Fruit fly (Drosophila melanogaster) whole organism, pupa: ENCODE measurements around the gene heix.

Experiments
- CG12605 ChIP-seq: fragments of 200-800 bp; sonication (Bioruptor generic); IDR thresholded peaks from 2 replicates; pipeline ENCODE4 v1.3.6; 2022; ENCODE audit warnings: missing biosample characterization, missing genetic modification characterization
- CG15710 ChIP-seq: fragments of 200-800 bp; sonication (Bioruptor generic); optimal IDR thresholded peaks from 2 replicates; lab custom pipeline; 2018; ENCODE audit warnings: missing biosample characterization, mild to moderate bottlenecking, missing genetic modification characterization, moderate library complexity
- CG17806 ChIP-seq: fragments of 200-800 bp; sonication (Bioruptor generic); optimal IDR thresholded peaks from 2 replicates; lab custom pipeline; 2018; ENCODE audit warnings: missing biosample characterization, mild to moderate bottlenecking, missing genetic modification characterization, moderate library complexity
- CG32121 ChIP-seq: fragments of 200-800 bp; sonication (Bioruptor generic); IDR thresholded peaks from 2 replicates; pipeline ENCODE4 v1.3.6; 2022; ENCODE audit warnings: missing biosample characterization, missing genetic modification characterization
- D1 ChIP-seq: fragments of 200-800 bp; sonication (Bioruptor generic); optimal IDR thresholded peaks from 2 replicates; lab custom pipeline; 2018; ENCODE audit warnings: missing biosample characterization, mild to moderate bottlenecking, missing genetic modification characterization, moderate library complexity
- EcR ChIP-seq: fragments of 200-800 bp; sonication (Bioruptor generic); optimal IDR thresholded peaks from 3 replicates; lab custom pipeline; 2019; ENCODE audit warnings: missing biosample characterization, missing genetic modification characterization, mild to moderate bottlenecking, moderate library complexity, missing genetic modification reagents
- Ets98B ChIP-seq: fragments of 200-800 bp; sonication (Bioruptor generic); IDR thresholded peaks from 2 replicates; pipeline ENCODE4 v1.3.6; 2022; ENCODE audit warnings: missing biosample characterization, missing genetic modification characterization
- Pif1A ChIP-seq: fragments of 200-800 bp; sonication (Bioruptor generic); optimal IDR thresholded peaks from 3 replicates; lab custom pipeline; 2016; ENCODE audit warnings: missing biosample characterization, missing genetic modification characterization
- Pif1B ChIP-seq: fragments of 200-800 bp; sonication (Bioruptor generic); optimal IDR thresholded peaks from 3 replicates; lab custom pipeline; 2016; ENCODE audit warnings: missing biosample characterization, missing genetic modification characterization
- fd96Ca ChIP-seq: fragments of 200-800 bp; sonication (Bioruptor generic); IDR thresholded peaks from 3 replicates; pipeline ENCODE4 v1.3.6; 2022; ENCODE audit warnings: missing biosample characterization, missing genetic modification characterization
- gl ChIP-seq: fragments of 200-800 bp; sonication (Bioruptor generic); optimal IDR thresholded peaks from 2 replicates; lab custom pipeline; 2018; ENCODE audit warnings: missing biosample characterization, mild to moderate bottlenecking, missing genetic modification characterization
- rn ChIP-seq: fragments of 200-800 bp; sonication (Bioruptor generic); IDR thresholded peaks from 2 replicates; pipeline ENCODE4 v1.3.6; 2022; ENCODE audit warnings: missing biosample characterization, missing genetic modification characterization

- TF ChIP-seq CG15710 (no peak), EcR (GFP tag; lab: Kevin White, UChicago) (no peak), fd96Ca (GFP tag; lab: Robert Waterston, UW) (no peak), gl (no peak), CG12605 (GFP tag; lab: Robert Waterston, UW) (no peak), D1 (no peak), Pif1B (GFP tag; lab: Kevin White, UChicago) (no peak), Ets98B (GFP tag; lab: Robert Waterston, UW) (no peak), rn (no peak), CG32121 (GFP tag; lab: Robert Waterston, UW) (no peak), CG17806 (tag; lab: Kevin White, UChicago) (no peak), Pif1A (GFP tag; lab: Kevin White, UChicago) (no peak)
Measured at dm6 chr2L:16316410-16316809, 16.8 kb upstream of the heix start.
